Fruit fly (Drosophila melanogaster) whole organism, prepupa: ENCODE results near the gene CG46462.

Experiments
- Blimp-1 ChIP-seq: fragments of 200-800 bp; sonication (Bioruptor generic); optimal IDR thresholded peaks from 3 replicates; lab custom pipeline; 2017; ENCODE audit warnings: missing biosample characterization, missing genetic modification characterization, mild to moderate bottlenecking, moderate library complexity, missing genetic modification reagents
- CG10631 ChIP-seq: fragments of 200-800 bp; sonication (Bioruptor generic); optimal IDR thresholded peaks from 2 replicates; lab custom pipeline; 2016; ENCODE audit warnings: missing biosample characterization, missing genetic modification characterization
- CG10669 ChIP-seq: fragments of 200-800 bp; sonication (Bioruptor generic); optimal IDR thresholded peaks from 3 replicates; lab custom pipeline; 2018; ENCODE audit warnings: missing biosample characterization, mild to moderate bottlenecking, missing genetic modification characterization, moderate library complexity
- CG11294 ChIP-seq: fragments of 200-800 bp; sonication (Bioruptor generic); IDR thresholded peaks from 2 replicates; pipeline ENCODE4 v1.3.6; 2022; ENCODE audit warnings: missing biosample characterization, missing genetic modification characterization
- CG11762 ChIP-seq: fragments of 200-800 bp; sonication (Bioruptor generic); optimal IDR thresholded peaks from 3 replicates; lab custom pipeline; 2016; ENCODE audit warnings: missing biosample characterization, missing genetic modification characterization; ENCODE audit not compliant: insufficient read depth
- CG11902 ChIP-seq: fragments of 200-800 bp; sonication (Bioruptor generic); optimal IDR thresholded peaks from 3 replicates; lab custom pipeline; 2016; ENCODE audit warnings: missing biosample characterization, missing genetic modification characterization
- CG15336 ChIP-seq: fragments of 200-800 bp; sonication (Bioruptor generic); IDR thresholded peaks from 2 replicates; pipeline ENCODE4 v1.3.6; 2022; ENCODE audit warnings: missing biosample characterization, missing genetic modification characterization
- CG1621 ChIP-seq: fragments of 200-800 bp; sonication (Bioruptor generic); optimal IDR thresholded peaks from 3 replicates; lab custom pipeline; 2018; ENCODE audit warnings: missing biosample characterization, mild to moderate bottlenecking, missing genetic modification characterization
- CG3032 ChIP-seq: fragments of 200-800 bp; optimal IDR thresholded peaks from 2 replicates; lab custom pipeline; 2019; ENCODE audit warnings: missing biosample characterization, mild to moderate bottlenecking, missing genetic modification characterization, moderate library complexity
- CG32006 ChIP-seq: fragments of 200-800 bp; sonication (Bioruptor generic); optimal IDR thresholded peaks from 3 replicates; lab custom pipeline; 2017; ENCODE audit warnings: missing biosample characterization, mild to moderate bottlenecking, missing genetic modification characterization
- CG34406 ChIP-seq: fragments of 200-800 bp; sonication (Bioruptor generic); optimal IDR thresholded peaks from 3 replicates; lab custom pipeline; 2016; ENCODE audit warnings: missing biosample characterization, missing genetic modification characterization
- CG3919 ChIP-seq: fragments of 200-800 bp; sonication (Bioruptor generic); optimal IDR thresholded peaks from 3 replicates; lab custom pipeline; 2016; ENCODE audit warnings: missing biosample characterization, missing genetic modification characterization
- CG4318 ChIP-seq: fragments of 200-800 bp; sonication (Bioruptor generic); optimal IDR thresholded peaks from 3 replicates; lab custom pipeline; 2017; ENCODE audit warnings: missing biosample characterization, mild to moderate bottlenecking, missing genetic modification characterization
- CG6163 ChIP-seq: fragments of 200-800 bp; sonication (Bioruptor generic); IDR thresholded peaks from 3 replicates; pipeline ENCODE4 v1.3.6; 2022; ENCODE audit warnings: missing biosample characterization, missing genetic modification characterization
- CG6792 ChIP-seq: fragments of 200-800 bp; sonication (Bioruptor generic); optimal IDR thresholded peaks from 3 replicates; lab custom pipeline; 2016; ENCODE audit warnings: missing biosample characterization, missing genetic modification characterization
- CG6854 ChIP-seq: fragments of 200-800 bp; sonication (Bioruptor generic); optimal IDR thresholded peaks from 2 replicates; lab custom pipeline; 2017; ENCODE audit warnings: missing biosample characterization, mild to moderate bottlenecking, missing genetic modification characterization
- CG7368 ChIP-seq: fragments of 200-800 bp; sonication (Bioruptor generic); optimal IDR thresholded peaks from 3 replicates; lab custom pipeline; 2016; ENCODE audit warnings: missing biosample characterization, missing genetic modification characterization
- CG8119 ChIP-seq: fragments of 200-800 bp; sonication (Bioruptor generic); IDR thresholded peaks from 3 replicates; pipeline ENCODE4 v1.3.6; 2022; ENCODE audit warnings: missing biosample characterization, missing genetic modification characterization
- CG8319 ChIP-seq: fragments of 200-800 bp; sonication (Bioruptor generic); optimal IDR thresholded peaks from 3 replicates; lab custom pipeline; 2016; ENCODE audit warnings: missing biosample characterization, missing genetic modification characterization
- CG8632 ChIP-seq: fragments of 200-800 bp; sonication (Bioruptor generic); optimal IDR thresholded peaks from 3 replicates; lab custom pipeline; 2016; ENCODE audit warnings: missing biosample characterization, missing genetic modification characterization
- CG9139 ChIP-seq: fragments of 200-800 bp; sonication (Bioruptor generic); optimal IDR thresholded peaks from 3 replicates; lab custom pipeline; 2017; ENCODE audit warnings: missing biosample characterization, mild to moderate bottlenecking, missing genetic modification characterization
- Eip75B ChIP-seq: fragments of 200-800 bp; sonication (Bioruptor generic); optimal IDR thresholded peaks from 3 replicates; lab custom pipeline; 2016; ENCODE audit warnings: missing biosample characterization, missing genetic modification characterization
- Eip78C ChIP-seq: fragments of 200-800 bp; sonication (Bioruptor generic); peaks from one replicate; lab custom pipeline; 2016; ENCODE audit warnings: missing biosample characterization, missing genetic modification characterization
- Eip93F ChIP-seq: fragments of 200-800 bp; sonication (Bioruptor generic); optimal IDR thresholded peaks from 2 replicates; lab custom pipeline; 2016; ENCODE audit warnings: missing biosample characterization, mild to moderate bottlenecking, missing genetic modification characterization
- Ets21C ChIP-seq: fragments of 200-800 bp; sonication (Bioruptor generic); optimal IDR thresholded peaks from 3 replicates; lab custom pipeline; 2016; ENCODE audit warnings: missing biosample characterization, missing genetic modification characterization
- Gug ChIP-seq: fragments of 200-800 bp; sonication (Bioruptor generic); IDR thresholded peaks from 2 replicates; pipeline ENCODE4 v1.3.6; 2022; ENCODE audit warnings: missing biosample characterization, missing genetic modification characterization
- Hr38 ChIP-seq: sonication (Bioruptor generic); optimal IDR thresholded peaks from 2 replicates; lab custom pipeline; 2016; ENCODE audit warnings: missing biosample characterization, missing genetic modification characterization
- Hr4 ChIP-seq: fragments of 200-800 bp; sonication (Bioruptor generic); optimal IDR thresholded peaks from 3 replicates; lab custom pipeline; 2016; ENCODE audit warnings: missing biosample characterization, missing genetic modification characterization
- Lpt ChIP-seq: fragments of 200-800 bp; sonication (Bioruptor generic); optimal IDR thresholded peaks from 3 replicates; lab custom pipeline; 2016; ENCODE audit warnings: missing biosample characterization, missing genetic modification characterization
- Met ChIP-seq: fragments of 200-800 bp; sonication (Bioruptor generic); optimal IDR thresholded peaks from 3 replicates; lab custom pipeline; 2016; ENCODE audit warnings: missing biosample characterization, missing genetic modification characterization
- OdsH ChIP-seq: fragments of 200-800 bp; sonication (Bioruptor generic); optimal IDR thresholded peaks from 3 replicates; lab custom pipeline; 2016; ENCODE audit warnings: missing biosample characterization, missing genetic modification characterization
- Smox ChIP-seq: fragments of 200-800 bp; sonication (Bioruptor generic); optimal IDR thresholded peaks from 3 replicates; lab custom pipeline; 2016; ENCODE audit warnings: missing biosample characterization, missing genetic modification characterization
- Sox102F ChIP-seq: fragments of 200-800 bp; sonication (Bioruptor generic); optimal IDR thresholded peaks from 2 replicates; lab custom pipeline; 2016; ENCODE audit warnings: missing biosample characterization, mild to moderate bottlenecking, missing genetic modification characterization
- Sox15 ChIP-seq: fragments of 200-800 bp; sonication (Bioruptor generic); optimal IDR thresholded peaks from 3 replicates; lab custom pipeline; 2016; ENCODE audit warnings: missing biosample characterization, missing genetic modification characterization
- acj6 ChIP-seq: fragments of 200-800 bp; sonication (Bioruptor generic); optimal IDR thresholded peaks from 3 replicates; lab custom pipeline; 2016; ENCODE audit warnings: missing biosample characterization, missing genetic modification characterization
- dac ChIP-seq: fragments of 200-800 bp; sonication (Bioruptor generic); optimal IDR thresholded peaks from 2 replicates; lab custom pipeline; 2017; ENCODE audit warnings: missing biosample characterization, mild to moderate bottlenecking, missing genetic modification characterization
- dsx ChIP-seq: fragments of 200-800 bp; optimal IDR thresholded peaks from 3 replicates; lab custom pipeline; 2019; ENCODE audit warnings: missing biosample characterization, mild to moderate bottlenecking, missing genetic modification characterization, moderate library complexity; ENCODE audit not compliant: poor library complexity, severe bottlenecking
- eg ChIP-seq: fragments of 200-800 bp; sonication (Bioruptor generic); IDR thresholded peaks from 3 replicates; pipeline ENCODE4 v1.3.6; 2022; ENCODE audit warnings: missing biosample characterization, missing genetic modification characterization
- esn ChIP-seq: fragments of 200-800 bp; sonication (Bioruptor generic); optimal IDR thresholded peaks from 2 replicates; lab custom pipeline; 2016; ENCODE audit warnings: missing biosample characterization, mild to moderate bottlenecking, missing genetic modification characterization, moderate library complexity
- fd59A ChIP-seq: fragments of 200-800 bp; sonication (Bioruptor generic); optimal IDR thresholded peaks from 2 replicates; lab custom pipeline; 2017; ENCODE audit warnings: missing biosample characterization, mild to moderate bottlenecking, missing genetic modification characterization, missing genetic modification reagents
- fkh ChIP-seq: fragments of 200-800 bp; sonication (Bioruptor generic); optimal IDR thresholded peaks from 3 replicates; lab custom pipeline; 2017; ENCODE audit warnings: missing biosample characterization, mild to moderate bottlenecking, missing genetic modification characterization, moderate library complexity
- lz ChIP-seq: fragments of 200-800 bp; sonication (Bioruptor generic); optimal IDR thresholded peaks from 3 replicates; lab custom pipeline; 2016; ENCODE audit warnings: missing biosample characterization, missing genetic modification characterization
- pdm3 ChIP-seq: fragments of 200-800 bp; sonication (Bioruptor generic); optimal IDR thresholded peaks from 3 replicates; lab custom pipeline; 2016; ENCODE audit warnings: missing biosample characterization, missing genetic modification characterization
- salr ChIP-seq, 2 experiments: fragments of 200-800 bp; sonication (Bioruptor generic); optimal IDR thresholded peaks; 3 replicates each; lab custom pipeline; 2016 to 2018; ENCODE audit warnings: missing biosample characterization in 2 of 2, missing genetic modification characterization in 2 of 2, mild to moderate bottlenecking in 1 of 2
- spab ChIP-seq: fragments of 200-800 bp; sonication (Bioruptor generic); optimal IDR thresholded peaks from 2 replicates; lab custom pipeline; 2017; ENCODE audit warnings: missing biosample characterization, mild to moderate bottlenecking, missing genetic modification characterization, missing genetic modification reagents
- vri ChIP-seq: fragments of 200-800 bp; sonication (Bioruptor generic); optimal IDR thresholded peaks from 3 replicates; lab custom pipeline; 2016; ENCODE audit warnings: missing biosample characterization, mild to moderate bottlenecking, missing genetic modification characterization

The CG46462 gene

DNA sequence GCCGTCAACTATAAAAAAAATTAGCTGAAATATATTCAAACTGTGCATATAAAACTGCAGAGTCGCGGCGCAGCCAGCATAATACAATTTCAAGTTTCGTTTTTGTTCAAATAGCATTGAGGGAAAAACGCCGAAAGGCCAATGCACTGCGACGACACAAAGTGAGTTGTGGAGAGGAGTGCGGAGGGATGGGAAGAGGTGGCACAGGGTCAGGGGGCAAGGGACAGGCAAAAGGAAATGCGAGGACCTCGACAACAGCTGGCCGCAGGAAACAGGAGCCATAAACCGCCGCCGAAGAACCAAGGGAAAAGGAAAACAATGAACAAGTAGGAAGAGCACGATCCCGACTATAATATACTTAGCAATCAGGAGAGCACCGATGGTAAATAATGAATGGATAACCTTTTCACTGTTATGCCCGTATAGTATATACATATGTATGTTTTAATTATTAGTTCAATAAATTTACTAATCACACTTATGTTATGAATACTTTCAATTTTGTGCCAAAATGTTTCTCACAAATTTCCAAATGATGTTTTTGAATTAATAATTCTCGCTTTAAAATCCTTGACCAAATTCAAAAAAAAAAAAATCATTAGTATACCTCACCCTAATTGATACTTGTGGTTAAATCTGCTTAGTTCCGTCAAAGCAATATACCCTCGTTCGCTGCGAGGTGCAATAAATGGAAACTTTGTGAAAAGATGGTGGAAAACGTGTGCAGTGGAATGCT, 32.8 kb upstream of the CG46462 start (continued):
- peak; percentile 12 for TF ChIP-seq Sox15 (GFP tag; lab: Kevin White, UChicago)
- TF ChIP-seq acj6 (GFP tag; lab: Kevin White, UChicago), result peak; percentile 60
- TF ChIP-seq CG6163 (GFP tag; lab: Robert Waterston, UW), result no peak; the same call in 2 of the 3 replicates
- peak; percentile 40 for TF ChIP-seq CG8632
- peak; percentile 17 for TF ChIP-seq CG11762 (GFP tag; lab: Kevin White, UChicago)
- no peak for TF ChIP-seq CG1621 (tag; lab: Kevin White, UChicago)
- peak; percentile 51 for TF ChIP-seq CG6792 (GFP tag; lab: Kevin White, UChicago)
- TF ChIP-seq fd59A (GFP tag; lab: Kevin White, UChicago), result peak; percentile 50
- TF ChIP-seq pdm3, result peak; percentile 55
- TF ChIP-seq CG32006 (GFP tag; lab: Kevin White, UChicago), result peak; percentile 80
- peak; percentile 32 for TF ChIP-seq Smox (GFP tag; lab: Kevin White, UChicago)
- peak; percentile 25 for TF ChIP-seq lz (GFP tag; lab: Kevin White, UChicago)
- TF ChIP-seq CG8319, result peak; percentile 27
- no peak for TF ChIP-seq Blimp-1 (GFP tag; lab: Kevin White, UChicago)
- no peak for TF ChIP-seq CG11902 (GFP tag; lab: Kevin White, UChicago)
- peak; percentile 71 for TF ChIP-seq Hr4
- no peak for TF ChIP-seq Gug (GFP tag; lab: Robert Waterston, UW)
- no peak for TF ChIP-seq CG9139 (GFP tag; lab: Kevin White, UChicago)
- TF ChIP-seq Eip93F (GFP tag; lab: Kevin White, UChicago), result no peak
- TF ChIP-seq CG8119 (GFP tag; lab: Robert Waterston, UW), result no peak; the same call in 2 of the 3 replicates
- peak; percentile 36 for TF ChIP-seq Met (GFP tag; lab: Kevin White, UChicago)
- TF ChIP-seq CG4318 (GFP tag; lab: Kevin White, UChicago), result peak; percentile 42
- TF ChIP-seq Hr38 (GFP tag; lab: Kevin White, UChicago), result no peak
- TF ChIP-seq spab (GFP tag; lab: Kevin White, UChicago), result peak; percentile 62
- TF ChIP-seq CG10669, result peak; percentile 50
- TF ChIP-seq CG10631 (GFP tag; lab: Kevin White, UChicago), result peak; percentile 70
- TF ChIP-seq CG3032 (tag; lab: Kevin White, UChicago), result peak; percentile 39
- TF ChIP-seq Lpt (GFP tag; lab: Kevin White, UChicago), result no peak
- TF ChIP-seq Sox102F, result peak; percentile 35
- TF ChIP-seq OdsH, result peak; percentile 67
- no peak for TF ChIP-seq CG6854 (GFP tag; lab: Kevin White, UChicago)
- TF ChIP-seq Eip78C, result peak; percentile 85
- peak; percentile 59 for TF ChIP-seq esn (GFP tag; lab: Kevin White, UChicago)
- peak; percentile 26 for TF ChIP-seq CG34406
- no peak for TF ChIP-seq CG7368 (GFP tag; lab: Kevin White, UChicago)

DNA sequence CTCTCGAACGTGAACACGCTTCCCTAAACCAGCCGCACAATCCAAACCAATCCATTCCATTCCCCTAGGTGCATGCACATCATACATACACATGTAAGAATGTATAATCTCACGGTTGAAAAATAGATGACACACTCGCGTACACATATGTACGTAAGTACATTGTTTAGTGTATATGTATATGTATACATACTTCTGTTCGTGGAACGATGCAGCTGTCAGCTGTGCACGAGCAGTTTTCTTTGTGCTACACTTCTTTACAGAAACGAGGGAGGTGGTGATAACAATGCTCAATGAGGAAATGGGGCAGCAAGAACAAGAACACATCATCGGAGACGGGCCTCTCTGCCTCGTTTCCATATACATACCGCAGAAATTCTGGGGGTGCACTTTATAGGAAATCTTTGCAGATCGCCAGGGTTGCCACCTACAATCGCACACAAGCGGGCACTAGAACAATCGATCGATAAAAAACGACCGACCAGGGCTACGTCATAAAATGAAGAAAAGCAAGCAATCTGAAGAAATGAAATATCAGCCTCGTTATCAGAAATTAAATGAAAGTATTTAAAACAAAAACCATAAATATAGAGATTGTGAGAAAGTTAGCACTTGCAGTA, 32.1 kb upstream of the CG46462 start:
- TF ChIP-seq Eip78C, result peak; percentile 62
- TF ChIP-seq CG3919 (GFP tag; lab: Kevin White, UChicago), result no peak
- no peak for TF ChIP-seq salr (GFP tag; optimal IDR thresholded peaks at IDR 0.05; lab: Kevin White, UChicago)
- TF ChIP-seq eg (GFP tag; lab: Robert Waterston, UW), result no peak
- no peak for TF ChIP-seq CG3032 (tag; lab: Kevin White, UChicago)
- TF ChIP-seq Eip75B (GFP tag; lab: Kevin White, UChicago), result peak; percentile 18
- peak; percentile 7 for TF ChIP-seq fkh (GFP tag; lab: Kevin White, UChicago)
- TF ChIP-seq CG11762 (GFP tag; lab: Kevin White, UChicago), result no peak
- no peak for TF ChIP-seq dac
- no peak for TF ChIP-seq Hr38 (GFP tag; lab: Kevin White, UChicago)
- TF ChIP-seq Sox102F, result no peak
- no peak for TF ChIP-seq CG4318 (GFP tag; lab: Kevin White, UChicago)
- peak; percentile 3 for TF ChIP-seq CG10631 (GFP tag; lab: Kevin White, UChicago)
- no peak for TF ChIP-seq CG8632
- no peak for TF ChIP-seq Gug (GFP tag; lab: Robert Waterston, UW)
- TF ChIP-seq Hr4, result no peak
- no peak for TF ChIP-seq CG10669
- peak; percentile 32 for TF ChIP-seq CG32006 (GFP tag; lab: Kevin White, UChicago)
- TF ChIP-seq Ets21C (GFP tag; lab: Kevin White, UChicago), result no peak
- no peak for TF ChIP-seq CG34406
- TF ChIP-seq Smox (GFP tag; lab: Kevin White, UChicago), result no peak
- no peak for TF ChIP-seq CG9139 (GFP tag; lab: Kevin White, UChicago)
- TF ChIP-seq dsx, result peak; percentile 38
- TF ChIP-seq vri (GFP tag; lab: Kevin White, UChicago), result peak; percentile 46
- no peak; the same call in 1 of the 2 replicates for TF ChIP-seq CG15336 (GFP tag; lab: Robert Waterston, UW)
- TF ChIP-seq esn (GFP tag; lab: Kevin White, UChicago), result no peak
- no peak for TF ChIP-seq lz (GFP tag; lab: Kevin White, UChicago)
- TF ChIP-seq CG11294 (GFP tag; lab: Robert Waterston, UW), result no peak
